Worm (Caenorhabditis elegans) whole organism, L2 larva: ENCODE data around the gene eef-1G.

Experiments
- C34F6.9 ChIP-seq: fragments of 150-350 bp; optimal IDR thresholded peaks from 2 replicates; lab custom pipeline; 2014; ENCODE audit warnings: missing biosample characterization, missing genetic modification characterization
- F13H6.1 ChIP-seq: sonication (generic microtip); optimal IDR thresholded peaks from 2 replicates; lab custom pipeline; 2016; ENCODE audit warnings: missing genetic modification characterization, missing compliant biosample characterization
- R02D3.7 ChIP-seq: fragments of 150-350 bp; optimal IDR thresholded peaks from 2 replicates; lab custom pipeline; 2014; ENCODE audit warnings: missing biosample characterization, missing genetic modification characterization
- Y55F3AM.14 ChIP-seq: fragments of 200-800 bp; sonication (Bioruptor generic); optimal IDR thresholded peaks from 2 replicates; lab custom pipeline; 2018; ENCODE audit warnings: mild to moderate bottlenecking, missing genetic modification characterization, missing compliant biosample characterization
- ZK546.5 ChIP-seq: sonication (generic microtip); optimal IDR thresholded peaks from 2 replicates; lab custom pipeline; 2017; ENCODE audit warnings: missing biosample characterization, missing genetic modification characterization
- alr-1 ChIP-seq: fragments of 150-350 bp; optimal IDR thresholded peaks from 2 replicates; lab custom pipeline; 2014; ENCODE audit warnings: missing biosample characterization, missing genetic modification characterization
- aly-2 ChIP-seq: fragments of 150-350 bp; optimal IDR thresholded peaks from 2 replicates; lab custom pipeline; 2014; ENCODE audit warnings: missing biosample characterization, missing genetic modification characterization
- ama-1 ChIP-seq: fragments of 150-350 bp; optimal IDR thresholded peaks from 2 replicates; lab custom pipeline; 2018; ENCODE audit warnings: inconsistent platforms
- ceh-16 ChIP-seq: fragments of 150-350 bp; optimal IDR thresholded peaks from 2 replicates; lab custom pipeline; 2014; ENCODE audit warnings: missing biosample characterization, missing genetic modification characterization
- ceh-82 ChIP-seq: fragments of 150-350 bp; optimal IDR thresholded peaks from 2 replicates; lab custom pipeline; 2014; ENCODE audit warnings: missing biosample characterization, missing genetic modification characterization
- crh-2 ChIP-seq: sonication (generic microtip); optimal IDR thresholded peaks from 2 replicates; lab custom pipeline; 2017; ENCODE audit warnings: missing biosample characterization, missing genetic modification characterization
- egl-27 ChIP-seq: sonication (generic microtip); optimal IDR thresholded peaks from 3 replicates; lab custom pipeline; 2017; ENCODE audit warnings: missing biosample characterization, missing genetic modification reagents, missing genetic modification characterization
- elt-1 ChIP-seq: fragments of 150-350 bp; optimal IDR thresholded peaks from 2 replicates; lab custom pipeline; 2014; ENCODE audit warnings: missing biosample characterization, missing genetic modification characterization
- fos-1 ChIP-seq: fragments of 150-350 bp; optimal IDR thresholded peaks from 2 replicates; lab custom pipeline; 2014; ENCODE audit warnings: missing biosample characterization, missing genetic modification characterization
- lin-13 ChIP-seq: fragments of 150-350 bp; optimal IDR thresholded peaks from 2 replicates; lab custom pipeline; 2014; ENCODE audit warnings: missing biosample characterization, missing genetic modification reagents, missing genetic modification characterization
- lin-39 ChIP-seq: fragments of 150-350 bp; optimal IDR thresholded peaks from 2 replicates; lab custom pipeline; 2014; ENCODE audit warnings: missing biosample characterization, missing genetic modification reagents, missing genetic modification characterization
- lsy-2 ChIP-seq, 2 experiments: fragments of 150-350 bp in 1 of 2; sonication (generic microtip) in 1 of 2; optimal IDR thresholded peaks; 2 replicates each; lab custom pipeline; 2014 to 2017; ENCODE audit warnings: missing biosample characterization in 2 of 2, missing genetic modification characterization in 2 of 2
- mab-5 ChIP-seq: fragments of 150-350 bp; optimal IDR thresholded peaks from 2 replicates; lab custom pipeline; 2014; ENCODE audit warnings: missing biosample characterization, missing genetic modification characterization
- mbf-1 ChIP-seq: sonication (generic microtip); optimal IDR thresholded peaks from 2 replicates; lab custom pipeline; 2017; ENCODE audit warnings: missing biosample characterization, missing genetic modification characterization
- mdl-1 ChIP-seq, 2 experiments: fragments of 150-350 bp in 1 of 2; sonication (generic microtip) in 1 of 2; optimal IDR thresholded peaks; 2 replicates each; lab custom pipeline; 2017; ENCODE audit warnings: missing biosample characterization in 2 of 2, missing genetic modification characterization in 2 of 2
- nhr-10 ChIP-seq: sonication (generic microtip); optimal IDR thresholded peaks from 2 replicates; lab custom pipeline; 2017; ENCODE audit warnings: missing biosample characterization, missing genetic modification characterization
- nhr-11 ChIP-seq: fragments of 150-350 bp; optimal IDR thresholded peaks from 2 replicates; lab custom pipeline; 2014; ENCODE audit warnings: missing biosample characterization, missing genetic modification characterization
- nhr-12 ChIP-seq: fragments of 150-350 bp; optimal IDR thresholded peaks from 2 replicates; lab custom pipeline; 2014; ENCODE audit warnings: missing biosample characterization, missing genetic modification characterization
- nhr-129 ChIP-seq: fragments of 150-350 bp; optimal IDR thresholded peaks from 2 replicates; lab custom pipeline; 2014; ENCODE audit warnings: missing biosample characterization, missing genetic modification characterization
- nhr-23 ChIP-seq: fragments of 150-350 bp; optimal IDR thresholded peaks from 2 replicates; lab custom pipeline; 2014; ENCODE audit warnings: missing biosample characterization, missing genetic modification reagents, missing genetic modification characterization
- nhr-25 ChIP-seq: fragments of 150-350 bp; sonication (generic microtip); optimal IDR thresholded peaks from 3 replicates; lab custom pipeline; 2014; ENCODE audit warnings: missing biosample characterization, missing genetic modification characterization
- nhr-6 ChIP-seq: fragments of 150-350 bp; optimal IDR thresholded peaks from 2 replicates; lab custom pipeline; 2014; ENCODE audit warnings: missing biosample characterization, missing genetic modification characterization
- nhr-77 ChIP-seq: fragments of 150-350 bp; optimal IDR thresholded peaks from 2 replicates; lab custom pipeline; 2014; ENCODE audit warnings: missing biosample characterization, missing genetic modification characterization
- peb-1 ChIP-seq: fragments of 150-350 bp; optimal IDR thresholded peaks from 2 replicates; lab custom pipeline; 2014; ENCODE audit warnings: missing biosample characterization, missing genetic modification characterization
- sem-4 ChIP-seq: fragments of 150-350 bp; optimal IDR thresholded peaks from 2 replicates; lab custom pipeline; 2014; ENCODE audit warnings: missing biosample characterization, missing genetic modification reagents, missing genetic modification characterization
- skn-1 ChIP-seq: sonication (generic microtip); optimal IDR thresholded peaks from 2 replicates; lab custom pipeline; 2017; ENCODE audit warnings: missing biosample characterization, missing genetic modification characterization
- sma-3 ChIP-seq: sonication (generic microtip); optimal IDR thresholded peaks from 2 replicates; lab custom pipeline; 2016; ENCODE audit warnings: missing genetic modification reagents, missing genetic modification characterization, missing compliant biosample characterization
- sma-9 ChIP-seq, 2 experiments: fragments of 150-350 bp in 1 of 2; sonication (generic microtip) in 1 of 2; optimal IDR thresholded peaks; 2 replicates each; lab custom pipeline; 2014 to 2016; ENCODE audit warnings: missing genetic modification characterization in 2 of 2, mild to moderate bottlenecking in 1 of 2, missing biosample characterization in 1 of 2, missing compliant biosample characterization in 1 of 2, missing genetic modification reagents in 1 of 2, moderate library complexity in 1 of 2
- unc-39 ChIP-seq: fragments of 150-350 bp; optimal IDR thresholded peaks from 2 replicates; lab custom pipeline; 2014; ENCODE audit warnings: missing biosample characterization, missing genetic modification characterization
- zag-1 ChIP-seq: fragments of 150-350 bp; optimal IDR thresholded peaks from 2 replicates; lab custom pipeline; 2014; ENCODE audit warnings: missing biosample characterization, missing genetic modification characterization
- ztf-1 ChIP-seq: fragments of 200-800 bp; sonication (Bioruptor generic); conservative IDR thresholded peaks from 2 replicates; pipeline ENCODE4 v1.3.6; 2022; ENCODE audit warnings: missing genetic modification characterization, missing compliant biosample characterization
- ztf-11 ChIP-seq: sonication (generic microtip); optimal IDR thresholded peaks from 2 replicates; lab custom pipeline; 2017; ENCODE audit warnings: missing biosample characterization, missing genetic modification characterization

eef-1G gene

ce11 chrV:10940571-10940991 lies 24.9 kb upstream of the eef-1G start (continued):
- TF ChIP-seq ztf-1 (GFP tag; lab: Robert Waterston, UW) (no peak), R02D3.7 (tag; lab: Kevin White, UChicago) (no peak), sma-9 (GFP tag; optimal IDR thresholded peaks at IDR 0.05; lab: Kevin White, UChicago) (peak; percentile 67), sma-9 (tag; optimal IDR thresholded peaks at IDR 0.05; lab: Kevin White, UChicago) (no peak), F13H6.1 (tag; lab: Kevin White, UChicago) (peak; percentile 77), ama-1 (lab: Kevin White, UChicago) (peak; percentile 34), lin-13 (GFP tag; lab: Kevin White, UChicago) (peak; percentile 39), nhr-6 (no peak), ZK546.5 (no peak), aly-2 (tag; lab: Kevin White, UChicago) (no peak), nhr-129 (tag; lab: Kevin White, UChicago) (peak; percentile 100), zag-1 (tag; lab: Kevin White, UChicago) (peak; percentile 27), unc-39 (no peak), skn-1 (peak; percentile 75), nhr-77 (tag; lab: Kevin White, UChicago) (no peak), peb-1 (tag; lab: Kevin White, UChicago) (no peak)

- TF ChIP-seq mdl-1 (tag; optimal IDR thresholded peaks at IDR 0.05; lab: Kevin White, UChicago) (no peak), nhr-25 (no peak), nhr-129 (tag; lab: Kevin White, UChicago) (no peak), lsy-2 (tag; optimal IDR thresholded peaks at IDR 0.05; lab: Kevin White, UChicago) (no peak), nhr-23 (tag; lab: Kevin White, UChicago) (no peak), sma-3 (GFP tag; lab: Kevin White, UChicago) (no peak), sem-4 (tag; lab: Kevin White, UChicago) (no peak), F13H6.1 (tag; lab: Kevin White, UChicago) (no peak), mab-5 (tag; lab: Kevin White, UChicago) (no peak), elt-1 (tag; lab: Kevin White, UChicago) (no peak), crh-2 (tag; lab: Kevin White, UChicago) (no peak), nhr-10 (tag; lab: Kevin White, UChicago) (no peak), Y55F3AM.14 (GFP tag; lab: Kevin White, UChicago) (no peak), nhr-12 (tag; lab: Kevin White, UChicago) (no peak), egl-27 (tag; lab: Kevin White, UChicago) (no peak), lin-13 (GFP tag; lab: Kevin White, UChicago) (no peak), lin-39 (tag; lab: Kevin White, UChicago) (no peak), C34F6.9 (tag; lab: Kevin White, UChicago) (no peak)
Measured at ce11 chrV:10941150-10941549, 24.4 kb upstream of the eef-1G start, which contains the start of gene F17C11.26. F17C11.26 (plus strand) TSS chrV:10941450.

ce11 chrV:10942161-10942560 lies 23.4 kb upstream of the eef-1G start, which contains the start of gene zip-9:
zip-9 (plus strand) TSS chrV:10942461.
- TF ChIP-seq R02D3.7 (tag; lab: Kevin White, UChicago) (no peak), lin-39 (tag; lab: Kevin White, UChicago) (no peak), mdl-1 (tag; optimal IDR thresholded peaks at IDR 0.05; lab: Kevin White, UChicago) (no peak), nhr-129 (tag; lab: Kevin White, UChicago) (no peak), nhr-11 (tag; lab: Kevin White, UChicago) (no peak), peb-1 (tag; lab: Kevin White, UChicago) (no peak), mbf-1 (tag; lab: Kevin White, UChicago) (no peak), nhr-6 (no peak), nhr-12 (tag; lab: Kevin White, UChicago) (no peak), crh-2 (tag; lab: Kevin White, UChicago) (no peak), ztf-11 (tag; lab: Kevin White, UChicago) (no peak), ztf-1 (GFP tag; lab: Robert Waterston, UW) (no peak), C34F6.9 (tag; lab: Kevin White, UChicago) (no peak), unc-39 (no peak), ceh-16 (tag; lab: Kevin White, UChicago) (no peak), ZK546.5 (no peak), elt-1 (tag; lab: Kevin White, UChicago) (no peak), sma-9 (GFP tag; optimal IDR thresholded peaks at IDR 0.05; lab: Kevin White, UChicago) (no peak), sma-9 (tag; optimal IDR thresholded peaks at IDR 0.05; lab: Kevin White, UChicago) (no peak)

- TF ChIP-seq lsy-2 (tag; optimal IDR thresholded peaks at IDR 0.05; lab: Kevin White, UChicago): peak in 1 of 2 experiments; percentile 15
- no peak for TF ChIP-seq alr-1 (tag; lab: Kevin White, UChicago)
- no peak for TF ChIP-seq fos-1 (tag; lab: Kevin White, UChicago)
- no peak for TF ChIP-seq sem-4 (tag; lab: Kevin White, UChicago)
- TF ChIP-seq ceh-82: no peak
- TF ChIP-seq sma-3 (GFP tag; lab: Kevin White, UChicago): no peak
Measured at ce11 chrV:10944903-10945302, 20.6 kb upstream of the eef-1G start.
